Worm (Caenorhabditis elegans) whole organism, L1 larva: ENCODE results near the gene abu-1.

Experiments used
- lin-13 ChIP-seq: fragments of 150-350 bp; optimal IDR thresholded peaks from 2 replicates; lab custom pipeline; 2014; ENCODE audit warnings: missing biosample characterization, missing genetic modification reagents, missing genetic modification characterization
- mdl-1 ChIP-seq, 2 experiments: fragments of 150-350 bp; optimal IDR thresholded peaks; 2 replicates each; lab custom pipeline; 2014 to 2017; ENCODE audit warnings: missing biosample characterization in 2 of 2, missing genetic modification characterization in 2 of 2, inconsistent platforms in 1 of 2
- nhr-76 ChIP-seq: sonication (generic microtip); optimal IDR thresholded peaks from 2 replicates; lab custom pipeline; 2017; ENCODE audit warnings: missing biosample characterization, missing genetic modification characterization
- ztf-11 ChIP-seq, 2 experiments: sonication (generic microtip); optimal IDR thresholded peaks; 2 replicates each; lab custom pipeline; 2016 to 2017; ENCODE audit warnings: missing genetic modification characterization in 2 of 2, missing biosample characterization in 1 of 2, missing compliant biosample characterization in 1 of 2

DNA sequence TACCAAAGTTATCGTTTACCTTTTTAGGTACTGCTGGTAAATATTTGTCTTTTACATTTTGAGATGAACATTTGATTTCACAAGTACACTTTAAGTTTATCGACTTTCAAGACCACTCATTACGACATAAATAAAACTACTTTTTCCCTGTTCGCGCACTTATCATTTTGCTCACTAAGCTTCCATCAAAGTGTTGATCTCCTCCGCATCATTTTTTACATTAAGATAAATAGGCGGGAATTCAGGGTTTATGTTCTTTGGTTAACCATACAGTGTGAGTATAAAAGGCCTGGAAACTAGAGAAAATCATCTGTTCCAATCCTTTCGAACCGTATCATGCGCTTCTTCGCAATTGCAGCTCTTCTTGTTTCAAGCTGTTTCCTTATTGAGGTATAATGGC, 516 bp upstream of the abu-1 start, which contains the start of gene pqn-2:
- TF ChIP-seq ztf-11 (tag; optimal IDR thresholded peaks at IDR 0.05; lab: Kevin White, UChicago) (no peak), mdl-1 (tag; optimal IDR thresholded peaks at IDR 0.05; lab: Kevin White, UChicago) (no peak), nhr-76 (tag; lab: Kevin White, UChicago) (no peak), lin-13 (GFP tag; lab: Kevin White, UChicago) (no peak)
